Fruit fly (Drosophila melanogaster) whole organism, embryonic: ENCODE data around the gene Eip93F.

Experiments used
- Adf1 ChIP-seq: fragments of 200-800 bp; sonication (Bioruptor generic); IDR thresholded peaks from 2 replicates; pipeline ENCODE4 v1.3.6; 2022; ENCODE audit warnings: missing biosample characterization, missing genetic modification characterization
- Atf-2 ChIP-seq: fragments of 200-800 bp; sonication (Bioruptor generic); optimal IDR thresholded peaks from 2 replicates; lab custom pipeline; 2016; ENCODE audit warnings: missing biosample characterization, missing genetic modification characterization
- Awh ChIP-seq: fragments of 200-800 bp; sonication (Bioruptor generic); IDR thresholded peaks from 2 replicates; pipeline ENCODE4, ENCODE4 v1.3.6; 2022; ENCODE audit warnings: missing biosample characterization, missing genetic modification characterization
- CG11247 ChIP-seq: fragments of 200-800 bp; sonication (Bioruptor generic); IDR thresholded peaks from 2 replicates; pipeline ENCODE4 v1.3.6; 2022; ENCODE audit warnings: missing biosample characterization, missing genetic modification characterization
- CG12659 ChIP-seq: fragments of 200-800 bp; sonication (Bioruptor generic); optimal IDR thresholded peaks from 3 replicates; lab custom pipeline; 2017; ENCODE audit warnings: mild to moderate bottlenecking, missing biosample characterization, missing genetic modification reagents, missing genetic modification characterization
- CG13287 ChIP-seq: fragments of 200-800 bp; sonication (Bioruptor generic); IDR thresholded peaks from 2 replicates; pipeline ENCODE4 v1.3.6; 2022; ENCODE audit warnings: missing biosample characterization, missing genetic modification characterization; ENCODE audit not compliant: partially characterized antibody
- CG14014 ChIP-seq: fragments of 200-800 bp; sonication (Bioruptor generic); IDR thresholded peaks from 2 replicates; pipeline ENCODE4 v1.3.6; 2022; ENCODE audit warnings: missing biosample characterization, missing genetic modification characterization
- CG14441 ChIP-seq: fragments of 200-800 bp; sonication (Bioruptor generic); IDR thresholded peaks from 2 replicates; pipeline ENCODE4 v1.3.6; 2022; ENCODE audit warnings: missing biosample characterization, missing genetic modification characterization
- CG16779 ChIP-seq: fragments of 200-800 bp; sonication (Bioruptor generic); IDR thresholded peaks from 2 replicates; pipeline ENCODE4 v1.3.6; 2022; ENCODE audit warnings: missing biosample characterization, missing genetic modification characterization
- CG17328 ChIP-seq: fragments of 200-800 bp; sonication (Bioruptor generic); IDR thresholded peaks from 2 replicates; pipeline ENCODE4 v1.3.6; 2022; ENCODE audit warnings: missing biosample characterization, missing genetic modification characterization
- CG17361 ChIP-seq: fragments of 200-800 bp; sonication (Bioruptor generic); IDR thresholded peaks from 3 replicates; pipeline ENCODE4 v1.3.6; 2022; ENCODE audit warnings: missing biosample characterization, missing genetic modification characterization
- CG2129 ChIP-seq: fragments of 200-800 bp; sonication (Bioruptor generic); IDR thresholded peaks from 2 replicates; pipeline ENCODE4 v1.3.6; 2022; ENCODE audit warnings: missing biosample characterization, missing genetic modification characterization; ENCODE audit not compliant: partially characterized antibody
- CG2199 ChIP-seq: fragments of 200-800 bp; sonication (Bioruptor generic); IDR thresholded peaks from 3 replicates; pipeline ENCODE4 v1.3.6; 2022; ENCODE audit warnings: missing biosample characterization, missing genetic modification characterization
- CG2712 ChIP-seq: fragments of 200-800 bp; optimal IDR thresholded peaks from 3 replicates; lab custom pipeline; 2019; ENCODE audit warnings: missing biosample characterization, mild to moderate bottlenecking, missing genetic modification characterization, moderate library complexity
- CG2875 ChIP-seq: fragments of 200-800 bp; sonication (Bioruptor generic); optimal IDR thresholded peaks from 2 replicates; lab custom pipeline; 2017; ENCODE audit warnings: missing biosample characterization, mild to moderate bottlenecking, missing genetic modification characterization, missing genetic modification reagents
- CG31365 ChIP-seq: fragments of 200-800 bp; sonication (Bioruptor generic); optimal IDR thresholded peaks from 2 replicates; lab custom pipeline; 2018; ENCODE audit warnings: missing biosample characterization, mild to moderate bottlenecking, missing genetic modification characterization
- CG32532 ChIP-seq: fragments of 200-800 bp; sonication (Bioruptor generic); IDR thresholded peaks from 2 replicates; pipeline ENCODE4 v1.3.6; 2022; ENCODE audit warnings: missing biosample characterization, missing genetic modification characterization
- CG3847 ChIP-seq: fragments of 200-800 bp; sonication (Bioruptor generic); IDR thresholded peaks from 2 replicates; pipeline ENCODE4 v1.3.6; 2022; ENCODE audit warnings: missing biosample characterization, missing genetic modification characterization
- CG6765 ChIP-seq: fragments of 200-800 bp; sonication (Bioruptor generic); optimal IDR thresholded peaks from 3 replicates; lab custom pipeline; 2017; ENCODE audit warnings: missing biosample characterization, mild to moderate bottlenecking, missing genetic modification characterization
- CG7987 ChIP-seq: fragments of 200-800 bp; sonication (Bioruptor generic); optimal IDR thresholded peaks from 2 replicates; lab custom pipeline; 2018; ENCODE audit warnings: missing biosample characterization, mild to moderate bottlenecking, missing genetic modification characterization, moderate library complexity
- CHES-1-like ChIP-seq: fragments of 200-800 bp; sonication (Bioruptor generic); optimal IDR thresholded peaks from 2 replicates; lab custom pipeline; 2016; ENCODE audit warnings: missing biosample characterization, missing genetic modification characterization
- CTCF ChIP-seq: fragments of 200-800 bp; sonication (Bioruptor generic); optimal IDR thresholded peaks from 2 replicates; lab custom pipeline; 2017; ENCODE audit warnings: missing biosample characterization, mild to moderate bottlenecking, missing genetic modification characterization, moderate library complexity
- Chrac-16 ChIP-seq: fragments of 200-800 bp; sonication (Bioruptor generic); optimal IDR thresholded peaks from 3 replicates; lab custom pipeline; 2016; ENCODE audit warnings: missing biosample characterization, missing genetic modification characterization
- CkIIα-i1 ChIP-seq: fragments of 200-800 bp; sonication (Bioruptor generic); IDR thresholded peaks from 2 replicates; pipeline ENCODE4 v1.3.6; 2022; ENCODE audit warnings: missing biosample characterization, missing genetic modification characterization
- CrebB ChIP-seq: fragments of 200-800 bp; sonication (Bioruptor generic); optimal IDR thresholded peaks from 3 replicates; lab custom pipeline; 2018; ENCODE audit warnings: missing biosample characterization, mild to moderate bottlenecking, missing genetic modification characterization
- Doc3 ChIP-seq: fragments of 200-800 bp; sonication (Bioruptor generic); IDR thresholded peaks from 3 replicates; pipeline ENCODE4 v1.3.6; 2022; ENCODE audit warnings: missing biosample characterization, missing genetic modification characterization; ENCODE audit not compliant: partially characterized antibody
- Dref ChIP-seq: fragments of 200-800 bp; sonication (Bioruptor generic); IDR thresholded peaks from 2 replicates; pipeline ENCODE4 v1.3.6; 2022; ENCODE audit warnings: missing biosample characterization, missing genetic modification characterization
- Hr51 ChIP-seq, 2 experiments: fragments of 200-800 bp; sonication (Bioruptor generic); optimal IDR thresholded peaks; 2 replicates in 1 of 2; 3 replicates in 1 of 2; lab custom pipeline; 2016 to 2018; ENCODE audit warnings: missing biosample characterization in 2 of 2, missing genetic modification characterization in 2 of 2, mild to moderate bottlenecking in 1 of 2, moderate library complexity in 1 of 2
- Hsf ChIP-seq: fragments of 200-800 bp; sonication (Bioruptor generic); optimal IDR thresholded peaks from 3 replicates; lab custom pipeline; 2016; ENCODE audit warnings: missing biosample characterization, missing genetic modification characterization
- MBD-R2 ChIP-seq: fragments of 200-800 bp; sonication (Bioruptor generic); IDR thresholded peaks from 2 replicates; pipeline ENCODE4 v1.3.6; 2022; ENCODE audit warnings: missing biosample characterization, missing genetic modification characterization
- Max ChIP-seq: fragments of 200-800 bp; sonication (Bioruptor generic); optimal IDR thresholded peaks from 2 replicates; lab custom pipeline; 2016; ENCODE audit warnings: missing biosample characterization, mild to moderate bottlenecking, missing genetic modification characterization
- Sox100B ChIP-seq: fragments of 200-800 bp; sonication (Bioruptor generic); optimal IDR thresholded peaks from 3 replicates; lab custom pipeline; 2018; ENCODE audit warnings: missing biosample characterization, mild to moderate bottlenecking, missing genetic modification characterization
- bsh ChIP-seq, 2 experiments: fragments of 200-800 bp; sonication (Bioruptor generic); optimal IDR thresholded peaks; 2 replicates each; lab custom pipeline; 2017 to 2018; ENCODE audit warnings: mild to moderate bottlenecking in 2 of 2, missing biosample characterization in 2 of 2, missing genetic modification characterization in 2 of 2, moderate library complexity in 1 of 2
- cas ChIP-seq: fragments of 200-800 bp; sonication (Bioruptor generic); IDR thresholded peaks from 2 replicates; pipeline ENCODE4 v1.3.6; 2022; ENCODE audit warnings: missing biosample characterization, missing genetic modification characterization
- ci ChIP-seq: fragments of 200-800 bp; sonication (Bioruptor generic); IDR thresholded peaks from 3 replicates; pipeline ENCODE4 v1.3.6; 2022; ENCODE audit warnings: missing biosample characterization, missing genetic modification characterization
- crp ChIP-seq, 2 experiments: fragments of 200-800 bp; sonication (Bioruptor generic); optimal IDR thresholded peaks; 2 replicates in 1 of 2; 3 replicates in 1 of 2; lab custom pipeline; 2017; ENCODE audit warnings: missing biosample characterization in 2 of 2, missing genetic modification characterization in 2 of 2, mild to moderate bottlenecking in 1 of 2, moderate library complexity in 1 of 2
- ems ChIP-seq: fragments of 200-800 bp; sonication (Bioruptor generic); optimal IDR thresholded peaks from 3 replicates; lab custom pipeline; 2016; ENCODE audit warnings: missing biosample characterization, missing genetic modification characterization
- exex ChIP-seq: fragments of 200-800 bp; sonication (Bioruptor generic); optimal IDR thresholded peaks from 4 replicates; lab custom pipeline; 2018; ENCODE audit warnings: missing biosample characterization, mild to moderate bottlenecking, missing genetic modification characterization, moderate library complexity
- gem ChIP-seq: fragments of 200-800 bp; sonication (Bioruptor generic); optimal IDR thresholded peaks from 2 replicates; lab custom pipeline; 2019; ENCODE audit warnings: missing biosample characterization, mild to moderate bottlenecking, missing genetic modification characterization, moderate library complexity
- grau ChIP-seq: fragments of 200-800 bp; optimal IDR thresholded peaks from 3 replicates; lab custom pipeline; 2019; ENCODE audit warnings: missing biosample characterization, mild to moderate bottlenecking, missing genetic modification characterization, moderate library complexity
- grn ChIP-seq: fragments of 200-800 bp; sonication (Bioruptor generic); optimal IDR thresholded peaks from 3 replicates; lab custom pipeline; 2017; ENCODE audit warnings: missing biosample characterization, missing genetic modification characterization
- h ChIP-seq: fragments of >200 bp; optimal IDR thresholded peaks from 2 replicates; lab custom pipeline; 2017
- kay ChIP-seq: fragments of 200-800 bp; sonication (Bioruptor generic); optimal IDR thresholded peaks from 2 replicates; lab custom pipeline; 2016; ENCODE audit warnings: missing biosample characterization, missing genetic modification characterization
- lab ChIP-seq: fragments of 200-800 bp; sonication (Bioruptor generic); optimal IDR thresholded peaks from 3 replicates; lab custom pipeline; 2017; ENCODE audit warnings: missing biosample characterization, missing genetic modification characterization, mild to moderate bottlenecking, moderate library complexity, missing genetic modification reagents
- mam ChIP-seq: fragments of 200-800 bp; sonication (Bioruptor generic); optimal IDR thresholded peaks from 3 replicates; lab custom pipeline; 2016; ENCODE audit warnings: missing biosample characterization, missing genetic modification characterization
- otp ChIP-seq: fragments of 200-800 bp; sonication (Bioruptor generic); IDR thresholded peaks from 3 replicates; pipeline ENCODE4, ENCODE4 v1.3.6; 2022; ENCODE audit warnings: missing biosample characterization, missing genetic modification characterization
- so ChIP-seq: fragments of 200-800 bp; sonication (Bioruptor generic); IDR thresholded peaks from 3 replicates; pipeline ENCODE4 v1.3.6; 2022; ENCODE audit warnings: missing biosample characterization, missing genetic modification characterization
- tin ChIP-seq: fragments of 200-800 bp; sonication (Bioruptor generic); optimal IDR thresholded peaks from 3 replicates; lab custom pipeline; 2016; ENCODE audit warnings: missing biosample characterization, missing genetic modification characterization
- tna ChIP-seq: fragments of 200-800 bp; sonication (Bioruptor generic); IDR thresholded peaks from 2 replicates; pipeline ENCODE4 v1.3.6; 2022; ENCODE audit warnings: missing biosample characterization, missing genetic modification characterization; ENCODE audit not compliant: partially characterized antibody
- zen ChIP-seq: fragments of 200-800 bp; sonication (Bioruptor generic); optimal IDR thresholded peaks from 3 replicates; lab custom pipeline; 2018; ENCODE audit warnings: missing biosample characterization, mild to moderate bottlenecking, missing genetic modification characterization, moderate library complexity
- zf30C ChIP-seq: fragments of 200-800 bp; sonication (Bioruptor generic); optimal IDR thresholded peaks from 3 replicates; lab custom pipeline; 2018; ENCODE audit warnings: missing biosample characterization, mild to moderate bottlenecking, missing genetic modification characterization

Eip93F gene

DNA sequence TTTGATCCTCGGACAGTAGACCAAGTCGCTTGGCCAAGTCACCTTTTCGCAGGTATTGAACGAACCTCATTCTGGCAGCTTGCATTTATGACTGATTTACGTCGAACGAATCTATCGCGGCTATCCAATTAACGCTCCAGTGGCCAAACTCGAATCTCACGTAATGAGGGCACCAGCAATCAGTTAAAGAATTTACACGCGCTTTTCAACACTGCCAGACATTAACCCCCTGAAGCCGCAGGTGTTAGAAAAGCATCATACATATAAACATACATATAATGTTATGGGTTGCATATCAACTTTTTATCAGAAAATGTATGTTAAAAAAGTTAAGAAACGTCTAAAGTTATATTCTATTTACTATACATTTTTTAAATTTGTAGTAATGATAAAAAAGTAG, 76.4 kb downstream of the Eip93F start, which contains the start of gene CG6028 (continued):
- TF ChIP-seq crp (GFP tag; optimal IDR thresholded peaks at IDR 0.05; lab: Kevin White, UChicago): peak in 1 of 2 experiments; percentile 13
- TF ChIP-seq lab (GFP tag; lab: Kevin White, UChicago): peak; percentile 29
- TF ChIP-seq CG2129: no peak
- peak; percentile 28 for TF ChIP-seq zen (tag; lab: Kevin White, UChicago)
- TF ChIP-seq gem (tag; lab: Kevin White, UChicago): peak; percentile 25
- TF ChIP-seq so (GFP tag; lab: Robert Waterston, UW): 0 out of 3 replicates have a peak, but pooled peaks have one; percentile 26
- no peak for TF ChIP-seq CG31365
- TF ChIP-seq Doc3: peak; percentile 40; the same call in 1 of the 3 replicates
- TF ChIP-seq mam (GFP tag; lab: Kevin White, UChicago): peak; percentile 33
- TF ChIP-seq CG2199 (GFP tag; lab: Robert Waterston, UW): no peak
- peak; percentile 63 for TF ChIP-seq CG32532
- no peak for TF ChIP-seq h
- TF ChIP-seq CHES-1-like (GFP tag; lab: Kevin White, UChicago): peak; percentile 16
- peak in 1 of 2 experiments; percentile 17 for TF ChIP-seq bsh (GFP tag; optimal IDR thresholded peaks at IDR 0.05; lab: Kevin White, UChicago)
- no peak for TF ChIP-seq Max (GFP tag; lab: Kevin White, UChicago)
- TF ChIP-seq kay (GFP tag; lab: Kevin White, UChicago): peak; percentile 21
- TF ChIP-seq CG14014 (GFP tag; lab: Robert Waterston, UW): peak; percentile 24; the same call in 1 of the 2 replicates
- no peak for TF ChIP-seq Atf-2 (GFP tag; lab: Kevin White, UChicago)
- peak; percentile 45; the same call in 1 of the 2 replicates for TF ChIP-seq CG17328 (GFP tag; lab: Robert Waterston, UW)
- TF ChIP-seq ems (GFP tag; lab: Kevin White, UChicago): peak; percentile 36
- TF ChIP-seq Dref (GFP tag; lab: Robert Waterston, UW): no peak
- TF ChIP-seq ci (GFP tag; lab: Robert Waterston, UW): peak; percentile 31; the same call in 1 of the 3 replicates
- no peak for TF ChIP-seq CkIIα-i1 (GFP tag; lab: Robert Waterston, UW)
- 0 out of 3 replicates have a peak, but pooled peaks have one; percentile 35 for TF ChIP-seq CG17361 (GFP tag; lab: Robert Waterston, UW)
- TF ChIP-seq CG2875 (GFP tag; lab: Kevin White, UChicago): no peak
- no peak for TF ChIP-seq CG7987
- TF ChIP-seq tin (GFP tag; lab: Kevin White, UChicago): peak; percentile 2
- peak; percentile 17; the same call in 1 of the 2 replicates for TF ChIP-seq CG14441 (GFP tag; lab: Robert Waterston, UW)
- peak; percentile 35; the same call in 1 of the 2 replicates for TF ChIP-seq CG16779 (GFP tag; lab: Robert Waterston, UW)
- TF ChIP-seq cas (GFP tag; lab: Robert Waterston, UW): no peak
- peak; percentile 22 for TF ChIP-seq CG6765 (GFP tag; lab: Kevin White, UChicago)
- no peak for TF ChIP-seq tna
- TF ChIP-seq exex (tag; lab: Kevin White, UChicago): peak; percentile 45
- no peak for TF ChIP-seq Awh (GFP tag; lab: Robert Waterston, UW)
- TF ChIP-seq Hr51 (GFP tag; optimal IDR thresholded peaks at IDR 0.05; lab: Kevin White, UChicago): peak in 1 of 2 experiments; percentile 6
- no peak for TF ChIP-seq zf30C (GFP tag; lab: Kevin White, UChicago)
- no peak for TF ChIP-seq CTCF (GFP tag; lab: Kevin White, UChicago)
- peak; percentile 39; the same call in 1 of the 2 replicates for TF ChIP-seq CG3847 (GFP tag; lab: Robert Waterston, UW)
- peak; percentile 39 for TF ChIP-seq CG13287 (GFP tag; lab: Robert Waterston, UW)
- TF ChIP-seq CrebB (tag; lab: Kevin White, UChicago): no peak
- peak; percentile 27 for TF ChIP-seq CG12659 (GFP tag; lab: Kevin White, UChicago)
- no peak for TF ChIP-seq Chrac-16
- TF ChIP-seq grau (tag; lab: Kevin White, UChicago): peak; percentile 18
- TF ChIP-seq Hsf (GFP tag; lab: Kevin White, UChicago): peak; percentile 7
- no peak for TF ChIP-seq CG11247 (GFP tag; lab: Robert Waterston, UW)
- TF ChIP-seq otp: peak; percentile 43; the same call in 1 of the 3 replicates
- TF ChIP-seq grn (GFP tag; lab: Kevin White, UChicago): peak; percentile 60
- no peak for TF ChIP-seq Adf1 (GFP tag; lab: Robert Waterston, UW)
- peak; percentile 37 for TF ChIP-seq CG2712 (tag; lab: Kevin White, UChicago)
- TF ChIP-seq Sox100B (GFP tag; lab: Kevin White, UChicago): no peak
- peak; percentile 78 for TF ChIP-seq MBD-R2
